Worm (Caenorhabditis elegans) whole organism, early embryonic: ENCODE results near the gene gad-1.

Source experiments
- B0310.2 ChIP-seq: sonication (generic microtip); optimal IDR thresholded peaks from 2 replicates; lab custom pipeline; 2016; ENCODE audit warnings: mild to moderate bottlenecking, missing genetic modification characterization, missing compliant biosample characterization
- F13C5.2 ChIP-seq: sonication (generic microtip); optimal IDR thresholded peaks from 2 replicates; lab custom pipeline; 2017; ENCODE audit warnings: mild to moderate bottlenecking, missing genetic modification characterization, inconsistent platforms, missing compliant biosample characterization
- aly-1 ChIP-seq: sonication (generic microtip); optimal IDR thresholded peaks from 2 replicates; lab custom pipeline; 2016; ENCODE audit warnings: missing genetic modification characterization, missing compliant biosample characterization
- ama-1 ChIP-seq: fragments of 150-350 bp; optimal IDR thresholded peaks from 2 replicates; lab custom pipeline; 2014
- ceh-13 ChIP-seq: fragments of 200-800 bp; sonication (Bioruptor generic); optimal IDR thresholded peaks from 2 replicates; lab custom pipeline; 2018; ENCODE audit warnings: mild to moderate bottlenecking, missing genetic modification characterization, missing compliant biosample characterization
- ceh-36 ChIP-seq: sonication (generic microtip); optimal IDR thresholded peaks from 2 replicates; lab custom pipeline; 2016; ENCODE audit warnings: missing genetic modification characterization, inconsistent platforms, missing compliant biosample characterization
- ets-7 ChIP-seq: sonication (generic microtip); optimal IDR thresholded peaks from 2 replicates; lab custom pipeline; 2016; ENCODE audit warnings: missing genotype, missing genetic modification characterization, missing compliant biosample characterization
- flt-1 ChIP-seq: fragments of 200-800 bp; sonication (Bioruptor generic); IDR thresholded peaks from 2 replicates; pipeline ENCODE4 v1.3.6; 2022; ENCODE audit warnings: missing genetic modification characterization, missing compliant biosample characterization
- hmbx-1 ChIP-seq: sonication (generic microtip); optimal IDR thresholded peaks from 2 replicates; lab custom pipeline; 2016; ENCODE audit warnings: mild to moderate bottlenecking, missing genetic modification characterization, missing compliant biosample characterization
- hmg-4 ChIP-seq: fragments of 200-800 bp; sonication (Bioruptor generic); optimal IDR thresholded peaks from 2 replicates; lab custom pipeline; 2018; ENCODE audit warnings: mild to moderate bottlenecking, missing genetic modification characterization, missing compliant biosample characterization
- hnd-1 ChIP-seq: sonication (generic microtip); optimal IDR thresholded peaks from 2 replicates; lab custom pipeline; 2016; ENCODE audit warnings: missing genetic modification characterization, missing compliant biosample characterization
- pes-1 ChIP-seq: fragments of 200-800 bp; sonication (Bioruptor generic); IDR thresholded peaks from 2 replicates; pipeline ENCODE4 v1.3.6; 2022; ENCODE audit warnings: missing genetic modification reagents, missing genetic modification characterization, missing compliant biosample characterization
- scrt-1 ChIP-seq: fragments of 200-800 bp; sonication (Bioruptor generic); IDR thresholded peaks from 2 replicates; pipeline ENCODE4 v1.3.6; 2022; ENCODE audit warnings: missing genetic modification characterization, missing compliant biosample characterization
- sea-1 ChIP-seq: fragments of 200-800 bp; sonication (Bioruptor generic); conservative IDR thresholded peaks from 2 replicates; pipeline ENCODE4 v1.3.6; 2022; ENCODE audit warnings: missing genetic modification characterization, missing compliant biosample characterization
- tbx-11 ChIP-seq: fragments of 200-800 bp; sonication (Bioruptor generic); IDR thresholded peaks from 2 replicates; pipeline ENCODE4 v1.3.6; 2022; ENCODE audit warnings: missing genetic modification characterization, missing compliant biosample characterization
- tbx-37 ChIP-seq: fragments of 200-800 bp; sonication (Bioruptor generic); conservative IDR thresholded peaks from 2 replicates; pipeline ENCODE4 v1.3.6; 2022; ENCODE audit warnings: missing genetic modification reagents, missing genetic modification characterization, missing compliant biosample characterization
- tra-4 ChIP-seq: sonication (generic microtip); optimal IDR thresholded peaks from 2 replicates; lab custom pipeline; 2017; ENCODE audit warnings: missing genetic modification characterization, missing compliant biosample characterization

Gene gad-1

DNA sequence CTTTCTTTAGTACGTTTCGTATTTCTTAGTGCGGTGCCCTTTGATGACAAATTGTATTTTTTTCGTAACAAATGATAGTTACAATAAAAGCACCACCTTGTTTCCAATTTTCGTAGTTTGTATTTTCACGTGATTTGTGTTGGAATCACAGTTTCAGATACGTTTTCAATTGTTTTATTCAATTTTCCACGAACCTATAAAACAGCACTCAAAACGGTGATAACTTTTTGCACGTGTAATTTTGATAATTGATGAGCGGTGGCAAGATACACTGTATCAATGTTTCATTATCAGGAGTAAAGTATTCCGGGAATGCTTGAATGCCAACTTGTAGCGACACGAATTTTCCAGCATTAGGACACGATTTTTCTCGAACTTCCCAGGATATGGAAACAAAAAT lies 22.1 kb downstream of the gad-1 start:
- TF ChIP-seq flt-1, result no peak
- TF ChIP-seq hmg-4, result no peak
- no peak for TF ChIP-seq tbx-11
- no peak for TF ChIP-seq B0310.2 (tag; lab: Kevin White, UChicago)
- no peak for TF ChIP-seq hmbx-1 (tag; lab: Kevin White, UChicago)
- TF ChIP-seq pes-1 (GFP tag; lab: Robert Waterston, UW), result no peak
- no peak for TF ChIP-seq hnd-1
- no peak for TF ChIP-seq tbx-37 (GFP tag; lab: Robert Waterston, UW)
- no peak for TF ChIP-seq ets-7 (tag; lab: Kevin White, UChicago)
- no peak for TF ChIP-seq scrt-1 (GFP tag; lab: Robert Waterston, UW)
- no peak for TF ChIP-seq ceh-13 (GFP tag; lab: Kevin White, UChicago)
- no peak for TF ChIP-seq tra-4 (tag; lab: Kevin White, UChicago)
- TF ChIP-seq aly-1, result no peak
- no peak for TF ChIP-seq ceh-36 (tag; lab: Kevin White, UChicago)
- TF ChIP-seq sea-1, result no peak
- TF ChIP-seq F13C5.2, result no peak
- no peak for TF ChIP-seq ama-1

DNA sequence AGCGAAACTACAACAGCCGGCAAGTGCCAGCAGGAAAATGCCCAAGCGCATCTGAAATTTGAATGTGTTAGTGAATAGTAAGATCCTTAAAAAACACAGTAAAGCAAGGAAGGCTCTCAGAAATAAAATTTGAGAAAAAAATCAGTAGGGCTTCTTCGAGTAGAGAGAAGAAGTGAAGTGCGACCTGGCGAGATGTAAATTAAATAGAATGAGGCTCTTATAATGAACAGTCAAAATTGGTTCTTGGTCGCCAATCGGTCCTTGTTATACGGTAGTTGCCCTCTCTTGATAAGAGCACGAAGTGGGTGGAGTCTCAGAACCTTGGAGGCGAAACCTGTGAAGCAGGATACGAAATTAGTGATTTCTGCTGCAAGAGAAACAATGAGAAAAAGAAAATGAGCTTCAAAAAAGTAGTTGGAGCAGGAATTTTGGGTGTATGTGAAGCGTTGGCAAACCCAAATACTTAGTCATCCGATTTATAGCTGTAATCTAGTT lies 24.5 kb downstream of the gad-1 start, which contains the start of gene bcf-1:
bcf-1 (minus strand) TSS at position 51 of the 495 bp plus-strand sequence.
- no peak for TF ChIP-seq ets-7 (tag; lab: Kevin White, UChicago)
- TF ChIP-seq aly-1, result no peak
- TF ChIP-seq sea-1, result no peak
- no peak for TF ChIP-seq tra-4 (tag; lab: Kevin White, UChicago)
- no peak for TF ChIP-seq pes-1 (GFP tag; lab: Robert Waterston, UW)
- no peak for TF ChIP-seq hmg-4
- TF ChIP-seq ceh-13 (GFP tag; lab: Kevin White, UChicago), result no peak
- no peak for TF ChIP-seq B0310.2 (tag; lab: Kevin White, UChicago)
- no peak for TF ChIP-seq ceh-36 (tag; lab: Kevin White, UChicago)
- TF ChIP-seq tbx-37 (GFP tag; lab: Robert Waterston, UW), result no peak
- TF ChIP-seq ama-1, result no peak
- TF ChIP-seq tbx-11, result no peak
- no peak for TF ChIP-seq hnd-1
- TF ChIP-seq F13C5.2, result no peak
- TF ChIP-seq hmbx-1 (tag; lab: Kevin White, UChicago), result no peak
- no peak for TF ChIP-seq scrt-1 (GFP tag; lab: Robert Waterston, UW)

DNA sequence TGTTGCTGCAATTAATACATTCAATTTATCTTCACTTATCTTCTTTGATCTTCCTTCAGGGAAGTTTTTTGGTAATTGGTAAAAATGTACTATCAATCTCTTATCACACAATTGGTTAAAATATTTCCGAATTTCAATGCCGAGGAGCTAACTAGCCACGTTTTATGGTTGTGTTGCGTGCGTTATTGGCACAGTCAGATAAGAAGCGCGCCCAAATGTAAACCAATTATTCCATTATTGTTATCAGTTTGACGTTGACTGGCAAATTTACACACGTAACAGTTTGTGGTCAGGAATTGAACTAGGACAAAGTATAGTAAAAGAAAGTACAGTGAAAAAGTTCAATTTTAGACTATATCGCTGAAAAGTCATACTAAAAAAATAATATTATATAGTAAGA lies 25.7 kb downstream of the gad-1 start:
- no peak for TF ChIP-seq tbx-37 (GFP tag; lab: Robert Waterston, UW)
- no peak for TF ChIP-seq scrt-1 (GFP tag; lab: Robert Waterston, UW)
- TF ChIP-seq aly-1, result no peak
- TF ChIP-seq ceh-36 (tag; lab: Kevin White, UChicago), result no peak
- no peak for TF ChIP-seq hmg-4
- no peak for TF ChIP-seq tbx-11
- no peak for TF ChIP-seq ama-1
- TF ChIP-seq flt-1, result no peak
- TF ChIP-seq hmbx-1 (tag; lab: Kevin White, UChicago), result no peak
- no peak for TF ChIP-seq pes-1 (GFP tag; lab: Robert Waterston, UW)
- TF ChIP-seq tra-4 (tag; lab: Kevin White, UChicago), result no peak
- no peak for TF ChIP-seq F13C5.2
- no peak for TF ChIP-seq sea-1
- TF ChIP-seq hnd-1, result no peak
- TF ChIP-seq ceh-13 (GFP tag; lab: Kevin White, UChicago), result no peak
- no peak for TF ChIP-seq ets-7 (tag; lab: Kevin White, UChicago)

DNA sequence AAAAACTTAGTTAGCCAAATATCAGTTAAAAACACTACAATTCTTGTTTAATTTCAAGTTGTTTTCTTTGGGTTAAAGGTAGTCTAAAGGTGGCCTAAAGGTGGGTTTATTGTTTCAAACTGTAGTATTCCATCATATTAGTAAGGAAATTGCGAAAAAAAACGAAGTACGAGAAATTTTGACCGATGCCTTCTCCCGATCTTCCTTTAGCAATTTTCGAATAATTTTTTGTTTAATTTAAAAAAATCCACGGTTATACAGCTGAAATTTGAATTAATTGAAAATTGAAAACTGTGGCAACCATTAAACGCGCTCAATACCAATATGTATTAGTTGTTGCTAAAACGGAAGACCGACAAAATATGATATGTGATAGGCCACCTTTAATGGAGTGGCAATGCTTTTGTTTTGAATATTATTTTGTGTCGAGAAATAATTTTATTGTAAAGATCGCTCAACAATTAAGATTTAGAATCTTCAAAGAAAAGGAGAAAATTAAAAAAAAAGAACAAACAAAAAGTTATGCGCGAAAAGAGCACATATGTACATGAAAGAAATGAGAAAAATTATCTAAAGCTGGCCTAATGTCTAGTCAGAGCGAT lies 32.2 kb downstream of the gad-1 start:
- TF ChIP-seq hnd-1 (no peak), flt-1 (no peak), ceh-36 (tag; lab: Kevin White, UChicago) (no peak), scrt-1 (GFP tag; lab: Robert Waterston, UW) (no peak), B0310.2 (tag; lab: Kevin White, UChicago) (no peak), ama-1 (no peak), pes-1 (GFP tag; lab: Robert Waterston, UW) (no peak)

DNA sequence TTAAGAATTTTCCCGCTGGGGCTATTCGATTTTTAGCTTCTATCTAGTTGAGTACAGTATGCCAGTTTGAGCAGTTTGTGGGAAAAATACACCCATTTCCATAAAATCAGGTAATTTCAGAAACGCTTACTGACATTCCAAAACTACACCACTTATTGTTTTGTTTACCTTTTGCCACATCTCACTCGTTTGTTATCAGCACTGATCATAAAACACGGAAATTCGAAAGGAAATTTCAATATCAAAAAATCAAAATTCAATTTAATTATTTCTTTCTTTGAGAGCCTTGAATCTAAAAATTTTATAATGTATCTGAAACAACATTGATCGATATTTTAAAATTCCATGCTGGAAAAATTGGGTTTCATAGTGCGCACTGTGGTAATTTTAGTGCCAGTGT lies 32.8 kb downstream of the gad-1 start:
- no peak for TF ChIP-seq flt-1
- no peak for TF ChIP-seq hmg-4
- TF ChIP-seq tbx-37 (GFP tag; lab: Robert Waterston, UW), result no peak
- no peak for TF ChIP-seq hnd-1
- no peak for TF ChIP-seq F13C5.2
- TF ChIP-seq sea-1, result no peak
- no peak for TF ChIP-seq hmbx-1 (tag; lab: Kevin White, UChicago)
- TF ChIP-seq pes-1 (GFP tag; lab: Robert Waterston, UW), result no peak
- TF ChIP-seq ama-1, result no peak
- TF ChIP-seq aly-1, result no peak
- no peak for TF ChIP-seq ets-7 (tag; lab: Kevin White, UChicago)
- no peak for TF ChIP-seq ceh-13 (GFP tag; lab: Kevin White, UChicago)
- no peak for TF ChIP-seq tbx-11
- no peak for TF ChIP-seq scrt-1 (GFP tag; lab: Robert Waterston, UW)
- no peak for TF ChIP-seq B0310.2 (tag; lab: Kevin White, UChicago)
- no peak for TF ChIP-seq tra-4 (tag; lab: Kevin White, UChicago)
- TF ChIP-seq ceh-36 (tag; lab: Kevin White, UChicago), result no peak

DNA sequence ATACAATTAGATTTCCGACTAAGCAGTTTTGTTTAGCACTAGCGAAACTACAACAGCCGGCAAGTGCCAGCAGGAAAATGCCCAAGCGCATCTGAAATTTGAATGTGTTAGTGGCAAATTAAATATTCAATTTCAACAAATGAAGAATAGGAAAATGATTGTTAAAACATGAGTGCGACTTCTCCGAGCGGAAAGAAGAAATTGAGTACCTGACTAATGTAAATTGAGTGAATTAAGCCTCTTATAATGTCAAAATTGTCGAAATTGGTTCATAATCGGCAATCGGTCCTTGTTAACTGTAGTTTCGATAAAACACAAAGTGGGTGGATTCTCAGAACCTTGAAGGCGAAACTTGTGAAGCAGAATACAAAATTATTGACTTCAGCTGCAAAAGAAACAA lies 33.5 kb downstream of the gad-1 start, which contains the start of gene gfi-1:
gfi-1 (minus strand) TSS at position 101 of the 400 bp plus-strand sequence.
- TF ChIP-seq hmbx-1 (tag; lab: Kevin White, UChicago), result no peak
- no peak for TF ChIP-seq hnd-1
- TF ChIP-seq flt-1, result no peak
- TF ChIP-seq tbx-11, result no peak
- TF ChIP-seq tra-4 (tag; lab: Kevin White, UChicago), result no peak
- TF ChIP-seq sea-1, result no peak
- no peak for TF ChIP-seq ceh-36 (tag; lab: Kevin White, UChicago)
- no peak for TF ChIP-seq hmg-4
- TF ChIP-seq tbx-37 (GFP tag; lab: Robert Waterston, UW), result no peak
- TF ChIP-seq aly-1, result no peak

DNA sequence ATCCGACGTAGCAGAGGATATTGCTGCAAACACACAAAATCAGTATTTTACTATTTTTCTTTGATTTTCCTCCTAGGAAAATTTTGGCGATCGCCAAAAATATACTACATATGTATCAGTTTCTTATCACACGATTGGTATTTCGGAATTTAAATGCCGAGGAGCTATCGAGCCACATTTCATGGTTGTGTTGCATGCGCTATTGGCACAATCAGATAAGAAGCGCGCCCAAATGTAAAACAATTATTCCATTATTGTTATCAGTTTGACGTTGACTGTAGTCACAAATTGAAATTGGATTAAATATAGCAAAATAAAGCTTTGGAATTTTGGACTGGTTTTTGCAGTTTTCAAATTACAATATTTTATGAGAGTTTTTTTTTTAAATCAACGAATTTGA lies 34.4 kb downstream of the gad-1 start:
- TF ChIP-seq sea-1, result no peak
- TF ChIP-seq hmbx-1 (tag; lab: Kevin White, UChicago), result no peak
- TF ChIP-seq tbx-37 (GFP tag; lab: Robert Waterston, UW), result no peak
- no peak for TF ChIP-seq scrt-1 (GFP tag; lab: Robert Waterston, UW)
- TF ChIP-seq hnd-1, result no peak
- TF ChIP-seq ceh-13 (GFP tag; lab: Kevin White, UChicago), result no peak
- TF ChIP-seq flt-1, result no peak
- no peak for TF ChIP-seq ama-1
- no peak for TF ChIP-seq B0310.2 (tag; lab: Kevin White, UChicago)
- TF ChIP-seq ceh-36 (tag; lab: Kevin White, UChicago), result no peak
- no peak for TF ChIP-seq pes-1 (GFP tag; lab: Robert Waterston, UW)
